Worm (Caenorhabditis elegans) whole organism, late embryonic: ENCODE measurements around the gene xpo-1.

ENCODE experiments used
- ahr-1 ChIP-seq: sonication (generic microtip); optimal IDR thresholded peaks from 2 replicates; lab custom pipeline; 2016; ENCODE audit warnings: missing genetic modification characterization, missing compliant biosample characterization
- ceh-18 ChIP-seq: sonication (generic microtip); optimal IDR thresholded peaks from 2 replicates; lab custom pipeline; 2016; ENCODE audit warnings: missing genetic modification characterization, missing compliant biosample characterization
- ceh-48 ChIP-seq: sonication (generic microtip); optimal IDR thresholded peaks from 2 replicates; lab custom pipeline; 2016; ENCODE audit warnings: missing genetic modification characterization, inconsistent platforms, missing compliant biosample characterization

DNA sequence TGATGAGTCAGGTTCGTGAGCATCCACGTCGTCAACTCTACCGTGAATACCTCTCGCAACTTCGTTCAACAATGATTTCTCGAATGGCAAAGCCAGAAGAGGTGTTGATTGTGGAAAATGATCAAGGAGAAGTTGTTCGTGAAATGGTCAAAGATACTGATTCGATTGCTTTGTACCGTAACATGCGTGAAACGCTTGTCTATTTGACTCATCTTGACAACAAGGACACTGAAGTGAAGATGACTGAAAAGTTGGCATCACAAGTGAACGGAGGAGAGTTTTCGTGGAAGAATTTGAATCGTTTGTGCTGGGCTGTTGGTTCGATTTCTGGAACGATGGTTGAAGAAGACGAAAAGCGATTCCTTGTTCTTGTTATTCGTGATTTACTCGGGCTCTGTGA is 1.8 kb downstream of the xpo-1 start:
- no peak for TF ChIP-seq ceh-48 (tag; lab: Kevin White, UChicago)
- no peak for TF ChIP-seq ceh-18 (tag; lab: Kevin White, UChicago)
- no peak for TF ChIP-seq ahr-1
